Worm (Caenorhabditis elegans) whole organism, young adult: ENCODE data around the gene scp-1.

Experiments
- B0261.1 ChIP-seq: sonication (generic microtip); optimal IDR thresholded peaks from 2 replicates; lab custom pipeline; 2016; ENCODE audit warnings: mild to moderate bottlenecking, missing genetic modification characterization, moderate library complexity, missing compliant biosample characterization
- B0336.3 ChIP-seq: fragments of 200-800 bp; sonication (Bioruptor generic); IDR thresholded peaks from 2 replicates; pipeline ENCODE4 v1.3.6; 2022; ENCODE audit warnings: missing genetic modification characterization, missing compliant biosample characterization
- C06A6.2 ChIP-seq: fragments of 200-800 bp; sonication (Bioruptor generic); conservative IDR thresholded peaks from 2 replicates; pipeline ENCODE4 v1.3.6; 2022; ENCODE audit warnings: missing genetic modification characterization, missing compliant biosample characterization
- D2030.7 ChIP-seq: fragments of 200-800 bp; sonication (Bioruptor generic); IDR thresholded peaks from 2 replicates; pipeline ENCODE4 v1.3.6; 2022; ENCODE audit warnings: missing genetic modification reagents, missing genetic modification characterization, missing compliant biosample characterization
- F10E7.11 ChIP-seq: sonication (generic microtip); optimal IDR thresholded peaks from 2 replicates; lab custom pipeline; 2017; ENCODE audit warnings: mild to moderate bottlenecking, missing genetic modification characterization, moderate library complexity, missing compliant biosample characterization
- F23B12.7 ChIP-seq: sonication (generic microtip); optimal IDR thresholded peaks from 2 replicates; lab custom pipeline; 2017; ENCODE audit warnings: missing genetic modification characterization, mild to moderate bottlenecking, missing compliant biosample characterization, antibody characterized with exemption, moderate library complexity; ENCODE audit not compliant: insufficient read depth
- F33H1.4 ChIP-seq: fragments of 200-800 bp; sonication (Bioruptor generic); IDR thresholded peaks from 2 replicates; pipeline ENCODE4 v1.3.6; 2022; ENCODE audit warnings: missing genetic modification reagents, missing genetic modification characterization, missing compliant biosample characterization
- F49E8.2 ChIP-seq: sonication (generic microtip); optimal IDR thresholded peaks from 3 replicates; lab custom pipeline; 2017; ENCODE audit warnings: missing genetic modification characterization, mild to moderate bottlenecking, missing compliant biosample characterization, antibody characterized with exemption, moderate library complexity; ENCODE audit not compliant: insufficient read depth
- T07F8.4 ChIP-seq: sonication (generic microtip); optimal IDR thresholded peaks from 2 replicates; lab custom pipeline; 2016; ENCODE audit warnings: mild to moderate bottlenecking, missing genetic modification characterization, moderate library complexity, missing compliant biosample characterization
- Y53G8AR.9 ChIP-seq: fragments of 200-800 bp; sonication (Bioruptor generic); conservative IDR thresholded peaks from 2 replicates; pipeline ENCODE4 v1.3.6; 2022; ENCODE audit warnings: missing genetic modification reagents, missing genetic modification characterization, missing compliant biosample characterization
- ama-1 ChIP-seq, 3 experiments: fragments of 150-350 bp in 1 of 3; sonication (generic microtip) in 2 of 3; optimal IDR thresholded peaks; 2 replicates each; lab custom pipeline; 2014 to 2018; ENCODE audit warnings: missing biosample characterization in 2 of 3, missing genetic modification characterization in 2 of 3, missing genetic modification reagents in 2 of 3
- athp-1 ChIP-seq: sonication (generic microtip); optimal IDR thresholded peaks from 2 replicates; lab custom pipeline; 2017; ENCODE audit warnings: mild to moderate bottlenecking, missing genetic modification characterization, missing compliant biosample characterization
- attf-6 ChIP-seq: fragments of 200-800 bp; sonication (Bioruptor generic); IDR thresholded peaks from 2 replicates; pipeline ENCODE4 v1.3.6; 2022; ENCODE audit warnings: missing genetic modification reagents, missing genetic modification characterization, missing compliant biosample characterization
- bed-2 ChIP-seq: fragments of 200-800 bp; sonication (Bioruptor generic); IDR thresholded peaks from 2 replicates; pipeline ENCODE4 v1.3.6; 2022; ENCODE audit warnings: missing genetic modification reagents, missing genetic modification characterization, missing compliant biosample characterization
- ceh-58 ChIP-seq: fragments of 200-800 bp; sonication (Bioruptor generic); IDR thresholded peaks from 2 replicates; pipeline ENCODE4 v1.3.6; 2022; ENCODE audit warnings: missing genetic modification characterization, missing compliant biosample characterization
- ceh-91 ChIP-seq: fragments of 200-800 bp; sonication (Bioruptor generic); IDR thresholded peaks from 2 replicates; pipeline ENCODE4 v1.3.6; 2022; ENCODE audit warnings: missing genetic modification reagents, missing genetic modification characterization, missing compliant biosample characterization
- dpff-1 ChIP-seq: sonication (generic microtip); optimal IDR thresholded peaks from 2 replicates; lab custom pipeline; 2017; ENCODE audit warnings: mild to moderate bottlenecking, missing genetic modification characterization, missing compliant biosample characterization
- dpl-1 ChIP-seq: fragments of 150-350 bp; optimal IDR thresholded peaks from 2 replicates; lab custom pipeline; 2014; ENCODE audit warnings: missing biosample characterization, missing genetic modification reagents, missing genetic modification characterization
- efl-1 ChIP-seq: fragments of 150-350 bp; optimal IDR thresholded peaks from 2 replicates; lab custom pipeline; 2014; ENCODE audit warnings: missing biosample characterization, missing genetic modification reagents, missing genetic modification characterization
- ekl-4 ChIP-seq: fragments of 200-800 bp; sonication (Bioruptor generic); IDR thresholded peaks from 2 replicates; pipeline ENCODE4 v1.3.6; 2022; ENCODE audit warnings: missing genetic modification reagents, missing genetic modification characterization, missing compliant biosample characterization
- him-1 ChIP-seq: sonication (generic microtip); optimal IDR thresholded peaks from 2 replicates; lab custom pipeline; 2016; ENCODE audit warnings: missing genotype, missing genetic modification reagents, missing genetic modification characterization, missing compliant biosample characterization
- hmg-1.2 ChIP-seq: fragments of 200-800 bp; sonication (Bioruptor generic); IDR thresholded peaks from 2 replicates; pipeline ENCODE4 v1.3.6; 2022; ENCODE audit warnings: missing genetic modification reagents, missing genetic modification characterization, missing compliant biosample characterization
- hsf-1 ChIP-seq: fragments of 200-800 bp; sonication (Bioruptor generic); IDR thresholded peaks from 2 replicates; pipeline ENCODE4 v1.3.6; 2022; ENCODE audit warnings: missing genetic modification reagents, missing genetic modification characterization, missing compliant biosample characterization
- lin-26 ChIP-seq: fragments of 200-800 bp; sonication (Bioruptor generic); IDR thresholded peaks from 2 replicates; pipeline ENCODE4 v1.3.6; 2022; ENCODE audit warnings: missing genetic modification reagents, missing genetic modification characterization, missing compliant biosample characterization
- lin-35 ChIP-seq, 3 experiments: fragments of 150-350 bp in 2 of 3; sonication (generic microtip) in 1 of 3; optimal IDR thresholded peaks; 2 replicates each; lab custom pipeline; 2014 to 2018; ENCODE audit warnings: missing biosample characterization in 3 of 3, missing genetic modification characterization in 3 of 3, missing genetic modification reagents in 3 of 3
- lin-40 ChIP-seq: sonication (generic microtip); optimal IDR thresholded peaks from 2 replicates; lab custom pipeline; 2016; ENCODE audit warnings: missing genetic modification characterization, mild to moderate bottlenecking, missing compliant biosample characterization, missing genotype, missing genetic modification reagents
- lin-54 ChIP-seq: fragments of 200-800 bp; sonication (Bioruptor generic); optimal IDR thresholded peaks from 2 replicates; lab custom pipeline; 2018; ENCODE audit warnings: mild to moderate bottlenecking, missing genetic modification characterization, missing compliant biosample characterization
- lsl-1 ChIP-seq: fragments of 200-800 bp; sonication (Bioruptor generic); optimal IDR thresholded peaks from 2 replicates; lab custom pipeline; 2018; ENCODE audit warnings: mild to moderate bottlenecking, missing genetic modification characterization, moderate library complexity, missing compliant biosample characterization
- madf-10 ChIP-seq: sonication (generic microtip); optimal IDR thresholded peaks from 2 replicates; lab custom pipeline; 2016; ENCODE audit warnings: mild to moderate bottlenecking, missing genetic modification characterization, missing compliant biosample characterization
- madf-3 ChIP-seq: fragments of 200-800 bp; sonication (Bioruptor generic); IDR thresholded peaks from 2 replicates; pipeline ENCODE4 v1.3.6; 2022; ENCODE audit warnings: missing genetic modification reagents, missing genetic modification characterization, missing compliant biosample characterization
- madf-6 ChIP-seq: fragments of 200-800 bp; sonication (Bioruptor generic); IDR thresholded peaks from 2 replicates; pipeline ENCODE4 v1.3.6; 2022; ENCODE audit warnings: missing genetic modification reagents, missing genetic modification characterization, missing compliant biosample characterization
- madf-8 ChIP-seq: fragments of 200-800 bp; sonication (Bioruptor generic); conservative IDR thresholded peaks from 2 replicates; pipeline ENCODE4 v1.3.6; 2022; ENCODE audit warnings: missing genetic modification reagents, missing genetic modification characterization, missing compliant biosample characterization
- mcd-1 ChIP-seq: fragments of 200-800 bp; sonication (Bioruptor generic); IDR thresholded peaks from 2 replicates; pipeline ENCODE4 v1.3.6; 2022; ENCODE audit warnings: missing genetic modification reagents, missing genetic modification characterization, missing compliant biosample characterization
- mel-28 ChIP-seq: sonication (generic microtip); optimal IDR thresholded peaks from 2 replicates; lab custom pipeline; 2016; ENCODE audit warnings: borderline replicate concordance, mild to moderate bottlenecking, missing genetic modification characterization, missing compliant biosample characterization
- nhr-80 ChIP-seq: sonication (generic microtip); optimal IDR thresholded peaks from 2 replicates; lab custom pipeline; 2016; ENCODE audit warnings: missing genetic modification characterization, missing compliant biosample characterization
- rec-8 ChIP-seq, 2 experiments: sonication (generic microtip); optimal IDR thresholded peaks; 2 replicates each; lab custom pipeline; 2016; ENCODE audit warnings: mild to moderate bottlenecking in 2 of 2, missing genetic modification characterization in 2 of 2, missing genetic modification reagents in 2 of 2, missing genotype in 2 of 2, missing biosample characterization in 1 of 2, missing compliant biosample characterization in 1 of 2, moderate library complexity in 1 of 2
- rpc-1 ChIP-seq, 2 experiments: fragments of 150-350 bp in 1 of 2; sonication (generic microtip) in 1 of 2; optimal IDR thresholded peaks; 2 replicates each; lab custom pipeline; 2014 to 2018; ENCODE audit warnings: missing biosample characterization in 1 of 2, missing genetic modification characterization in 1 of 2, missing genetic modification reagents in 1 of 2, missing genotype in 1 of 2
- snpc-1.3 ChIP-seq: sonication (generic microtip); optimal IDR thresholded peaks from 2 replicates; lab custom pipeline; 2017; ENCODE audit warnings: missing genetic modification characterization, mild to moderate bottlenecking, missing compliant biosample characterization, antibody characterized with exemption, moderate library complexity, missing genotype, missing genetic modification reagents; ENCODE audit not compliant: insufficient read depth
- snpc-4 ChIP-seq, 5 experiments: fragments of 150-350 bp in 1 of 5; sonication (generic microtip) in 4 of 5; optimal IDR thresholded peaks; 2 replicates each; lab custom pipeline; 2014 to 2018; ENCODE audit warnings: missing genetic modification characterization in 5 of 5, missing biosample characterization in 3 of 5, antibody characterized with exemption in 2 of 5, mild to moderate bottlenecking in 2 of 5, missing compliant biosample characterization in 2 of 5, missing genotype in 2 of 5, moderate library complexity in 2 of 5, missing genetic modification reagents in 1 of 5
- xnd-1 ChIP-seq: sonication (generic microtip); optimal IDR thresholded peaks from 2 replicates; lab custom pipeline; 2016; ENCODE audit warnings: missing genotype, missing genetic modification reagents, missing genetic modification characterization, missing compliant biosample characterization
- zim-3 ChIP-seq: sonication (generic microtip); optimal IDR thresholded peaks from 2 replicates; lab custom pipeline; 2017; ENCODE audit warnings: mild to moderate bottlenecking, missing genetic modification characterization, moderate library complexity, missing compliant biosample characterization

Gene scp-1

ce11 chrII:9285171-9286025 lies 48.4 kb upstream of the scp-1 start, which contains the start of gene mtrr-1 (continued):
- TF ChIP-seq F23B12.7 (tag; lab: Kevin White, UChicago) (no peak), lsl-1 (GFP tag; lab: Kevin White, UChicago) (peak; percentile 85), F10E7.11 (tag; lab: Kevin White, UChicago) (no peak), dpff-1 (tag; lab: Kevin White, UChicago) (no peak), F33H1.4 (GFP tag; lab: Robert Waterston, UW) (peak; percentile 91), lin-35 (GFP tag; optimal IDR thresholded peaks at IDR 0.05; lab: Kevin White, UChicago) (peak in 1 of 3 experiments; percentile 30), C06A6.2 (GFP tag; lab: Robert Waterston, UW) (no peak), T07F8.4 (tag; lab: Kevin White, UChicago) (no peak), ama-1 (optimal IDR thresholded peaks at IDR 0.05; lab: Kevin White, UChicago) (peak; percentile 90), ama-1 (GFP tag; optimal IDR thresholded peaks at IDR 0.05; lab: Kevin White, UChicago) (peak in 1 of 2 experiments; percentile 21), madf-6 (peak; percentile 87), zim-3 (tag; lab: Kevin White, UChicago) (no peak), mel-28 (peak; percentile 13), rpc-1 (optimal IDR thresholded peaks at IDR 0.05; lab: Kevin White, UChicago) (no peak), rpc-1 (tag; optimal IDR thresholded peaks at IDR 0.05; lab: Kevin White, UChicago) (no peak), him-1 (tag; lab: Kevin White, UChicago) (no peak), bed-2 (GFP tag; lab: Robert Waterston, UW) (no peak), D2030.7 (GFP tag; lab: Robert Waterston, UW) (peak; percentile 61), xnd-1 (tag; lab: Kevin White, UChicago) (peak; percentile 62), snpc-4 (GFP tag; optimal IDR thresholded peaks at IDR 0.05; lab: Kevin White, UChicago) (no peak), snpc-4 (tag; optimal IDR thresholded peaks at IDR 0.05; lab: Kevin White, UChicago) (no peak), lin-40 (tag; lab: Kevin White, UChicago) (peak; percentile 2), attf-6 (no peak), lin-26 (GFP tag; lab: Robert Waterston, UW) (peak; percentile 49), lin-54 (GFP tag; lab: Kevin White, UChicago) (peak; percentile 36), nhr-80 (no peak), B0261.1 (tag; lab: Kevin White, UChicago) (no peak), madf-10 (tag; lab: Kevin White, UChicago) (no peak), rec-8 (tag; optimal IDR thresholded peaks at IDR 0.05; lab: Kevin White, UChicago) (no peak), snpc-1.3 (peak; percentile 46), mcd-1 (GFP tag; lab: Robert Waterston, UW) (peak; percentile 17; the same call in 1 of the 2 replicates), madf-3 (GFP tag; lab: Robert Waterston, UW) (peak; percentile 57; the same call in 1 of the 2 replicates), ekl-4 (0 out of 2 replicates have a peak, but pooled peaks have one; percentile 18), Y53G8AR.9 (GFP tag; lab: Robert Waterston, UW) (peak; percentile 47; the same call in 1 of the 2 replicates), F49E8.2 (tag; lab: Kevin White, UChicago) (peak; percentile 46), ceh-58 (no peak), athp-1 (tag; lab: Kevin White, UChicago) (no peak)

- TF ChIP-seq rpc-1 (optimal IDR thresholded peaks at IDR 0.05; lab: Kevin White, UChicago) (no peak), rpc-1 (tag; optimal IDR thresholded peaks at IDR 0.05; lab: Kevin White, UChicago) (no peak), hmg-1.2 (peak; percentile 23; the same call in 1 of the 2 replicates), lin-35 (GFP tag; optimal IDR thresholded peaks at IDR 0.05; lab: Kevin White, UChicago) (no peak), snpc-4 (GFP tag; optimal IDR thresholded peaks at IDR 0.05; lab: Kevin White, UChicago) (no peak), snpc-4 (tag; optimal IDR thresholded peaks at IDR 0.05; lab: Kevin White, UChicago) (no peak), efl-1 (GFP tag; lab: Kevin White, UChicago) (peak; percentile 73), F33H1.4 (GFP tag; lab: Robert Waterston, UW) (peak; percentile 49), hsf-1 (GFP tag; lab: Robert Waterston, UW) (no peak), madf-8 (GFP tag; lab: Robert Waterston, UW) (peak; percentile 55), mel-28 (no peak), dpl-1 (GFP tag; lab: Kevin White, UChicago) (peak; percentile 1), B0336.3 (GFP tag; lab: Robert Waterston, UW) (no peak), madf-6 (peak; percentile 85), ceh-91 (GFP tag; lab: Robert Waterston, UW) (peak; percentile 29; the same call in 1 of the 2 replicates), ekl-4 (peak; percentile 26; the same call in 1 of the 2 replicates), xnd-1 (tag; lab: Kevin White, UChicago) (peak; percentile 70)
These were observed 44.7 kb upstream of the scp-1 start for ce11 chrII:9289127-9289526.
